Worm (Caenorhabditis elegans) whole organism, late embryonic: ENCODE results near the gene H12D21.11.

ENCODE experiments used
- C08G9.2 ChIP-seq: sonication (generic microtip); optimal IDR thresholded peaks from 2 replicates; lab custom pipeline; 2016; ENCODE audit warnings: mild to moderate bottlenecking, missing genetic modification characterization, moderate library complexity, missing compliant biosample characterization
- K02D7.2 ChIP-seq: sonication (generic microtip); optimal IDR thresholded peaks from 2 replicates; lab custom pipeline; 2017; ENCODE audit warnings: mild to moderate bottlenecking, missing genetic modification characterization, missing compliant biosample characterization
- K09A11.1 ChIP-seq: sonication (generic microtip); optimal IDR thresholded peaks from 2 replicates; lab custom pipeline; 2017; ENCODE audit warnings: antibody characterized with exemption, mild to moderate bottlenecking, missing genetic modification characterization, missing compliant biosample characterization; ENCODE audit not compliant: insufficient read depth
- ama-1 ChIP-seq: fragments of 150-350 bp; optimal IDR thresholded peaks from 2 replicates; lab custom pipeline; 2014
- ceh-18 ChIP-seq: sonication (generic microtip); optimal IDR thresholded peaks from 2 replicates; lab custom pipeline; 2016; ENCODE audit warnings: missing genetic modification characterization, missing compliant biosample characterization
- ceh-19 ChIP-seq: fragments of 200-800 bp; sonication (Bioruptor generic); optimal IDR thresholded peaks from 2 replicates; lab custom pipeline; 2018; ENCODE audit warnings: mild to moderate bottlenecking, missing genetic modification characterization, missing compliant biosample characterization
- ceh-22 ChIP-seq: sonication (generic microtip); optimal IDR thresholded peaks from 2 replicates; lab custom pipeline; 2017; ENCODE audit warnings: missing biosample characterization, missing genetic modification characterization
- ceh-24 ChIP-seq: sonication (generic microtip); optimal IDR thresholded peaks from 2 replicates; lab custom pipeline; 2016; ENCODE audit warnings: mild to moderate bottlenecking, missing genetic modification characterization, missing compliant biosample characterization
- ceh-30 ChIP-seq: fragments of 150-350 bp; optimal IDR thresholded peaks from 2 replicates; lab custom pipeline; 2014; ENCODE audit warnings: missing biosample characterization, missing genetic modification characterization
- ceh-45 ChIP-seq: fragments of 200-800 bp; sonication (Bioruptor generic); IDR thresholded peaks from 2 replicates; pipeline ENCODE4 v1.3.6; 2022; ENCODE audit warnings: missing genetic modification reagents, missing genetic modification characterization, missing compliant biosample characterization
- ceh-48 ChIP-seq: sonication (generic microtip); optimal IDR thresholded peaks from 2 replicates; lab custom pipeline; 2016; ENCODE audit warnings: missing genetic modification characterization, inconsistent platforms, missing compliant biosample characterization
- che-1 ChIP-seq: sonication (generic microtip); optimal IDR thresholded peaks from 2 replicates; lab custom pipeline; 2016; ENCODE audit warnings: mild to moderate bottlenecking, missing genetic modification characterization, missing compliant biosample characterization
- dmd-4 ChIP-seq: sonication (generic microtip); optimal IDR thresholded peaks from 2 replicates; lab custom pipeline; 2016; ENCODE audit warnings: borderline replicate concordance, missing genetic modification characterization, missing compliant biosample characterization
- dve-1 ChIP-seq: sonication (generic microtip); optimal IDR thresholded peaks from 2 replicates; lab custom pipeline; 2017; ENCODE audit warnings: antibody characterized with exemption, mild to moderate bottlenecking, missing genetic modification characterization, missing compliant biosample characterization
- elt-2 ChIP-seq: sonication (generic microtip); optimal IDR thresholded peaks from 2 replicates; lab custom pipeline; 2016; ENCODE audit warnings: missing genetic modification reagents, missing genetic modification characterization, missing compliant biosample characterization
- elt-4 ChIP-seq: sonication (generic microtip); optimal IDR thresholded peaks from 2 replicates; lab custom pipeline; 2016; ENCODE audit warnings: missing genetic modification characterization, missing compliant biosample characterization
- fax-1 ChIP-seq: sonication (generic microtip); optimal IDR thresholded peaks from 2 replicates; lab custom pipeline; 2016; ENCODE audit warnings: missing genotype, missing genetic modification characterization, missing compliant biosample characterization
- fkh-10 ChIP-seq: fragments of 150-350 bp; optimal IDR thresholded peaks from 2 replicates; lab custom pipeline; 2014; ENCODE audit warnings: missing biosample characterization, missing genetic modification reagents, missing genetic modification characterization
- hlh-30 ChIP-seq: sonication (generic microtip); optimal IDR thresholded peaks from 2 replicates; lab custom pipeline; 2017; ENCODE audit warnings: antibody characterized with exemption, missing genetic modification characterization, missing compliant biosample characterization; ENCODE audit not compliant: insufficient read depth
- hlh-6 ChIP-seq: sonication (generic microtip); optimal IDR thresholded peaks from 2 replicates; lab custom pipeline; 2016; ENCODE audit warnings: missing genotype, missing genetic modification characterization, missing compliant biosample characterization
- hlh-8 ChIP-seq: sonication (generic microtip); optimal IDR thresholded peaks from 2 replicates; lab custom pipeline; 2016; ENCODE audit warnings: missing genotype, missing genetic modification characterization, missing compliant biosample characterization
- lin-11 ChIP-seq: fragments of 200-800 bp; sonication (Bioruptor generic); optimal IDR thresholded peaks from 2 replicates; lab custom pipeline; 2018; ENCODE audit warnings: mild to moderate bottlenecking, missing genetic modification characterization, missing compliant biosample characterization
- npax-4 ChIP-seq: sonication (generic microtip); optimal IDR thresholded peaks from 2 replicates; lab custom pipeline; 2016; ENCODE audit warnings: missing genetic modification characterization, missing compliant biosample characterization
- pag-3 ChIP-seq: sonication (generic microtip); optimal IDR thresholded peaks from 2 replicates; lab custom pipeline; 2016; ENCODE audit warnings: missing compliant biosample characterization, missing genetic modification characterization, borderline replicate concordance
- pat-9 ChIP-seq: fragments of 200-800 bp; sonication (Bioruptor generic); optimal IDR thresholded peaks from 2 replicates; lab custom pipeline; 2018; ENCODE audit warnings: mild to moderate bottlenecking, missing genetic modification characterization, moderate library complexity, missing compliant biosample characterization
- pax-1 ChIP-seq: fragments of 150-350 bp; optimal IDR thresholded peaks from 2 replicates; lab custom pipeline; 2014; ENCODE audit warnings: missing biosample characterization, missing genetic modification characterization
- pha-2 ChIP-seq: sonication (generic microtip); optimal IDR thresholded peaks from 2 replicates; lab custom pipeline; 2017; ENCODE audit warnings: mild to moderate bottlenecking, missing genetic modification characterization, missing compliant biosample characterization
- pha-4 ChIP-seq: fragments of 150-350 bp; optimal IDR thresholded peaks from 2 replicates; lab custom pipeline; 2018; ENCODE audit warnings: missing biosample characterization, missing genetic modification reagents, missing genetic modification characterization
- sdc-2 ChIP-seq: sonication (generic microtip); optimal IDR thresholded peaks from 2 replicates; lab custom pipeline; 2016; ENCODE audit warnings: missing genotype, missing genetic modification characterization, missing compliant biosample characterization
- sox-4 ChIP-seq: sonication (generic microtip); optimal IDR thresholded peaks from 2 replicates; lab custom pipeline; 2017; ENCODE audit warnings: mild to moderate bottlenecking, missing genetic modification characterization, inconsistent platforms, missing compliant biosample characterization
- tbx-2 ChIP-seq: sonication (generic microtip); optimal IDR thresholded peaks from 2 replicates; lab custom pipeline; 2016; ENCODE audit warnings: missing genetic modification characterization, missing compliant biosample characterization
- ttx-3 ChIP-seq: sonication (generic microtip); optimal IDR thresholded peaks from 2 replicates; lab custom pipeline; 2016; ENCODE audit warnings: missing genetic modification reagents, missing genetic modification characterization, missing compliant biosample characterization
- unc-42 ChIP-seq: sonication (generic microtip); optimal IDR thresholded peaks from 2 replicates; lab custom pipeline; 2016; ENCODE audit warnings: missing genotype, missing genetic modification characterization, missing compliant biosample characterization
- unc-55 ChIP-seq: sonication (generic microtip); optimal IDR thresholded peaks from 2 replicates; lab custom pipeline; 2017; ENCODE audit warnings: missing biosample characterization, missing genetic modification reagents, missing genetic modification characterization
- unc-86 ChIP-seq: sonication (generic microtip); optimal IDR thresholded peaks from 2 replicates; lab custom pipeline; 2016; ENCODE audit warnings: missing genetic modification characterization, missing compliant biosample characterization
- zip-5 ChIP-seq: sonication (generic microtip); optimal IDR thresholded peaks from 2 replicates; lab custom pipeline; 2016; ENCODE audit warnings: missing genetic modification characterization, missing compliant biosample characterization
- ztf-16 ChIP-seq: sonication (generic microtip); optimal IDR thresholded peaks from 2 replicates; lab custom pipeline; 2017; ENCODE audit warnings: missing genetic modification characterization, missing compliant biosample characterization

Gene H12D21.11

ce11 chrV:14936587-14936986 lies 20.9 kb downstream of the H12D21.11 start, which contains the start of gene C30G7.2:
TSS of gene C30G7.2 (plus strand) at chrV:14936887.
- TF ChIP-seq unc-42 (tag; lab: Kevin White, UChicago), result no peak
- no peak for TF ChIP-seq K02D7.2 (tag; lab: Kevin White, UChicago)
- no peak for TF ChIP-seq hlh-6 (tag; lab: Kevin White, UChicago)
- TF ChIP-seq ceh-24 (tag; lab: Kevin White, UChicago), result no peak
- no peak for TF ChIP-seq ceh-45
- no peak for TF ChIP-seq pat-9 (tag; lab: Kevin White, UChicago)
- no peak for TF ChIP-seq pha-4 (tag; lab: Kevin White, UChicago)
- no peak for TF ChIP-seq lin-11 (tag; lab: Kevin White, UChicago)

- TF ChIP-seq pat-9 (tag; lab: Kevin White, UChicago) (no peak), hlh-30 (tag; lab: Kevin White, UChicago) (no peak), ama-1 (lab: Kevin White, UChicago) (no peak), elt-4 (tag; lab: Kevin White, UChicago) (no peak), dmd-4 (no peak), tbx-2 (tag; lab: Kevin White, UChicago) (no peak), che-1 (tag; lab: Kevin White, UChicago) (no peak), ceh-22 (no peak)
These were observed 27.2 kb downstream of the H12D21.11 start for ce11 chrV:14942898-14943297.

ce11 chrV:14943774-14944173 lies 28.1 kb downstream of the H12D21.11 start:
- TF ChIP-seq unc-55 (GFP tag; lab: Kevin White, UChicago) (no peak), ztf-16 (tag; lab: Kevin White, UChicago) (no peak), pag-3 (no peak), ceh-30 (tag; lab: Kevin White, UChicago) (no peak), ceh-18 (no peak), dve-1 (tag; lab: Kevin White, UChicago) (no peak), ttx-3 (tag; lab: Kevin White, UChicago) (no peak), C08G9.2 (tag; lab: Kevin White, UChicago) (no peak)

ce11 chrV:14945124-14945523 lies 29.4 kb downstream of the H12D21.11 start:
- TF ChIP-seq ceh-45 (no peak), hlh-30 (tag; lab: Kevin White, UChicago) (no peak), sox-4 (tag; lab: Kevin White, UChicago) (no peak), tbx-2 (tag; lab: Kevin White, UChicago) (no peak), npax-4 (no peak), pax-1 (tag; lab: Kevin White, UChicago) (no peak), dve-1 (tag; lab: Kevin White, UChicago) (no peak), K09A11.1 (tag; lab: Kevin White, UChicago) (no peak), elt-4 (tag; lab: Kevin White, UChicago) (no peak), fax-1 (tag; lab: Kevin White, UChicago) (no peak), hlh-8 (tag; lab: Kevin White, UChicago) (no peak), ceh-48 (tag; lab: Kevin White, UChicago) (no peak), elt-2 (no peak), unc-86 (tag; lab: Kevin White, UChicago) (no peak), pha-2 (tag; lab: Kevin White, UChicago) (no peak), K02D7.2 (tag; lab: Kevin White, UChicago) (no peak), sdc-2 (tag; lab: Kevin White, UChicago) (no peak), zip-5 (tag; lab: Kevin White, UChicago) (no peak), ceh-19 (GFP tag; lab: Kevin White, UChicago) (no peak), fkh-10 (GFP tag; lab: Kevin White, UChicago) (no peak)
